Worm (Caenorhabditis elegans) whole organism, L4 larva: ENCODE data around the gene clc-22.
A peak's percentile ranks its signal among the peaks of the same experiment; 100 is the strongest.

Experiments
- ceh-20 ChIP-seq: fragments of 200-800 bp; sonication (Bioruptor generic); IDR thresholded peaks from 2 replicates; pipeline ENCODE4 v1.3.6; 2022; ENCODE audit warnings: missing genetic modification reagents, missing genetic modification characterization, missing compliant biosample characterization
- egl-27 ChIP-seq: sonication (generic microtip); optimal IDR thresholded peaks from 3 replicates; lab custom pipeline; 2017; ENCODE audit warnings: missing biosample characterization, missing genetic modification reagents, missing genetic modification characterization
- pha-4 ChIP-seq, 2 experiments: fragments of 150-350 bp in 1 of 2; fragments of 200-800 bp in 1 of 2; sonication (Bioruptor generic) in 1 of 2; IDR thresholded peaks in 1 of 2; optimal IDR thresholded peaks in 1 of 2; 2 replicates each; pipeline versions ENCODE4 v1.3.6 to Lab custom; 2014 to 2022; ENCODE audit warnings: missing genetic modification characterization in 2 of 2, missing genetic modification reagents in 2 of 2, missing biosample characterization in 1 of 2, missing compliant biosample characterization in 1 of 2
- pqm-1 ChIP-seq: sonication (generic microtip); optimal IDR thresholded peaks from 2 replicates; lab custom pipeline; 2017; ENCODE audit warnings: missing biosample characterization, missing genetic modification characterization

DNA sequence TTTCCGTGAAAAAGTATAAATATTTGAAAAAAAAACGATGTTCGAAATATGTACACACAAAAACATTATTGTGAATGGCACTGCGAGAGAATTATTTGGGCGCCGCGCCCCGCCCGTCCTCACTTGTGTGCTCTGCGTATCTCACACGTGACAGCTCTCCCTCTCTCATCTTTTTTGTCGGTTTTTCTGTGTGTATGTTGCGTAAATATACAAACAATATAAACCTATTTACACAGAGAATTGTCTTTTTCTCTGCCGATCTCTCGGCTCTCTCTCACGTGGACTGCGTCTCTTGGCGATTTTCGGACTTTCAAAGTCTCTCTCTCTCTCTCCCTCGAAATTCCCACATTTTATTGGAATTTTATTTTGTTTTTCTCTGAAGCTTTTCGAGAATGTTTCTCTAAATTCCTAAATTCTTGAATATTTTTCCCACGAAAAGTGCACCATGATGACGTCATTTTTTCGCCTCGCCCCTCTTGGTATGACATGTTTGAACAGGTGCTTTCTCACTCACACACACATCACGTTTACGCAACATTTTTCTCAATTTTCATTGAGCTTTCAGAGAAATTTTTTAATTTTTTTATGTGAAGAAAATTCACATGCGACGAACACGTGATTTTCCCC lies 37.1 kb downstream of the clc-22 start:
- TF ChIP-seq ceh-20 (GFP tag; lab: Robert Waterston, UW) (peak; percentile 64; the same call in 1 of the 2 replicates), egl-27 (tag; lab: Kevin White, UChicago) (no peak), pha-4 (GFP tag; IDR thresholded peaks at IDR 0.05; lab: Robert Waterston, UW) (peak; percentile 82), pha-4 (tag; optimal IDR thresholded peaks at IDR 0.05; lab: Kevin White, UChicago) (peak; percentile 91), pqm-1 (tag; lab: Kevin White, UChicago) (peak; percentile 78)
